Worm (Caenorhabditis elegans): ENCODE measurements around the gene C06C6.7.
A peak's percentile ranks its signal among the peaks of the same experiment; 100 is the strongest.

Gene C06C6.7

DNA sequence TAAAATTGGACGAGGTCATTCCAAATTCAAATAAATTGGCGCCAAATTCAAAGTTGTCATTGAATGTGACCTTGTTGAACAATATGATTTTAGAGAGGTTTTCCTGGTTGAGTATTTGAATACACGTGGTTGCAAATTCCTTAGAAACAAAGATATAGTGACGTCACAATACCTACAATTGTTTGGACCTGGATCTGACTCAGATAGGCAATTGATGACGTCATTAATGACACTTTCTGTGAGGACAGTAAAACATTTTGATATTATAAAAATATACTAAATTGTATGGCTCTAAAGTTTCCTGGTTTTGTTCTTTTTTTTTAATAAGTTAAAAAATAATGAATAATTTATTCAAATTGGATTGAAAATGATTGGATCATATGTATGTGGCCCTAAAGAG, 49.5 kb downstream of the C06C6.7 start:
- TF ChIP-seq ceh-63 (GFP tag; optimal IDR thresholded peaks at IDR 0.05) (no peak), nhr-90 (tag; optimal IDR thresholded peaks at IDR 0.05; ENCODE audit: poor library complexity) (peak; percentile 2), ama-1 (optimal IDR thresholded peaks at IDR 0.05) (no peak), xbp-1 (tag; optimal IDR thresholded peaks at IDR 0.05) (peak; percentile 23), lsy-2 (tag; optimal IDR thresholded peaks at IDR 0.05) (peak in 1 of 2 experiments; percentile 19), ceh-82 (tag; optimal IDR thresholded peaks at IDR 0.05) (no peak), aly-2 (tag; optimal IDR thresholded peaks at IDR 0.05) (no peak), efl-1 (optimal IDR thresholded peaks at IDR 0.05) (peak in 1 of 2 experiments; percentile 10), efl-1 (GFP tag; optimal IDR thresholded peaks at IDR 0.05 in 1 of 2) (no peak), mep-1 (tag; optimal IDR thresholded peaks at IDR 0.05) (peak; percentile 1), pax-3 (tag; optimal IDR thresholded peaks at IDR 0.05) (no peak), dpl-1 (GFP tag; optimal IDR thresholded peaks at IDR 0.05) (peak; percentile 18 to 35 (median 19)), nhr-85 (tag) (peak; percentile 80), lin-14 (GFP tag; optimal IDR thresholded peaks at IDR 0.05) (peak; percentile 3), nhr-71 (tag; optimal IDR thresholded peaks at IDR 0.05) (peak; percentile 23)

DNA sequence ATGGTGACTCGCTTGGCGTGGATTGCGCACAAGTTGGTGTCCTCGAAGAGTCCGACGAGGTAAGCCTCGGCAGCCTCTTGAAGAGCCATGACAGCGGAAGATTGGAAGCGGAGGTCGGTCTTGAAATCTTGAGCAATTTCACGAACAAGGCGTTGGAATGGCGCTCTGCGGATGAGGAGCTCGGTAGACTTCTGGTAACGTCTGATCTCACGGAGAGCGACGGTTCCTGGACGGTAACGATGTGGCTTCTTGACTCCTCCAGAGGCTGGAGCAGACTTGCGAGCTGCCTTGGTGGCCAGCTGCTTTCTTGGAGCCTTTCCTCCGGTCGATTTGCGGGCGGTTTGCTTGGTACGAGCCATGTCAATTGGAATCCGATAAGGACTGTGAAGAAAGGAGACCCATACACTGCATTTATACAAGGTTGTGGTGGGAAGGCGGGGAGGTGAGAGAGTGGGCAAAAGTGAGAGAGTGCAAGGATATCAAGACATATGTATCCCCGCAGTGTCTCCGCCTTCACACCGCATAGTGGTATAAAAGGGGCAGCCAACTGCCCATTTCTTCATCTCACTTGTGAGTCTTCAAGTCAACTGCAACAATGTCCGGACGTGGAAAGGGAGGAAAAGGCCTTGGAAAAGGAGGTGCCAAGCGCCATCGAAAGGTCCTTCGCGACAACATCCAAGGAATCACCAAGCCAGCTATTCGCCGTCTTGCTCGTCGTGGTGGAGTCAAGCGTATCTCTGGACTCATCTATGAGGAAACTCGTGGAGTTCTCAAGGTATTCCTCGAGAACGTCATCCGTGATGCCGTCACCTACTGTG, 50.2 kb downstream of the C06C6.7 start, which contains the start of the genes his-2 and his-1:
his-2 (minus strand) TSS at position 359 of the 818 bp plus-strand sequence.
his-1 (plus strand) TSS at position 596 of the 818 bp plus-strand sequence.
- TF ChIP-seq nhr-47 (tag; optimal IDR thresholded peaks at IDR 0.05), result peak; percentile 11
- peak; percentile 11 for TF ChIP-seq lin-14 (GFP tag; optimal IDR thresholded peaks at IDR 0.05)
- peak in 1 of 2 experiments; percentile 63 for TF ChIP-seq ztf-11 (tag; optimal IDR thresholded peaks at IDR 0.05)
- peak; percentile 74 for TF ChIP-seq nhr-85 (tag)

DNA sequence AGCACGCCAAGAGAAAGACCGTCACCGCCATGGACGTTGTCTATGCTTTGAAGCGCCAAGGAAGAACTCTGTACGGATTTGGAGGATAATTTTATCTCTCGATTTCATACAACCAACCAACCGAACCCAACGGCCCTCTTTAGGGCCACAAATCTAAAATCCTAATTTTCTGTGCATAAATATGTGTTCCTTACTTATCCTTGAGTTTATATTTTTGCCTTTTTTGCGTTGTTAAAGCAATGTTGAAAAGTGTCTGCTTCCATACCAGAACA, 50.7 kb downstream of the C06C6.7 start:
- TF ChIP-seq nhr-12 (tag; optimal IDR thresholded peaks at IDR 0.05) (no peak), lin-39 (tag; optimal IDR thresholded peaks at IDR 0.05) (no peak), lin-13 (GFP tag; optimal IDR thresholded peaks at IDR 0.05) (no peak), elt-2 (tag; optimal IDR thresholded peaks at IDR 0.05) (no peak), F16B12.6 (tag; optimal IDR thresholded peaks at IDR 0.05) (no peak), ceh-63 (GFP tag; optimal IDR thresholded peaks at IDR 0.05) (no peak), nhr-84 (tag; optimal IDR thresholded peaks at IDR 0.05) (no peak), nhr-77 (tag; optimal IDR thresholded peaks at IDR 0.05) (no peak), nhr-71 (tag; optimal IDR thresholded peaks at IDR 0.05) (no peak), C34B4.2 (tag; optimal IDR thresholded peaks at IDR 0.05) (no peak), nhr-237 (tag; optimal IDR thresholded peaks at IDR 0.05) (no peak), unc-98 (GFP tag; IDR thresholded peaks at IDR 0.05) (no peak)

DNA sequence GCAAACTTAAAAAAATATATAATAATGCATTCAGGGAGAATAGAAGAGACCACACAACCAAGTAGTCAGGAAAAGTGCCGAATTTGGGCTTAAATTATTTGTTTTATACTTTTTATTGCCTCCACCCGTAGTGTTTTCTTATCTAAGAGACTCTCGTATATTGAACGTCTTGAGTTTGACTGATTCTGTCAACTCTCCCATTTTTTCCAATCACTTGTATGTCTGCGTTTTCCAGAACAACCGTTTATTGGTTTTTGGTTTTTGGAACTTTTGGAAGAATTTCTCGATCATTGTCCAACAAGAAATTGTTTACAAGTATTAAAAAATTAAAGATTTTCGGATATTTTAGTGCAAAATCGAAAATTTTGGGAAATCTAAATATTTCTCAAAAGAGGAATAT, 51.7 kb downstream of the C06C6.7 start:
- TF ChIP-seq elt-2 (tag; optimal IDR thresholded peaks at IDR 0.05), result peak; percentile 50
- TF ChIP-seq aly-2 (tag; optimal IDR thresholded peaks at IDR 0.05), result no peak
- peak; percentile 5 for TF ChIP-seq nhr-71 (tag; optimal IDR thresholded peaks at IDR 0.05)
